Fruit fly (Drosophila melanogaster): Measurements from ENCODE around the gene NUCB1.
A peak's percentile ranks its signal among the peaks of the same experiment; 100 is the strongest.

Gene NUCB1

dm6 chr3L:17802107-17802506 lies at the start of gene NUCB1 (continued):
- peak; percentile 47 to 64 for TF ChIP-seq dpn (GFP tag; optimal IDR thresholded peaks at IDR 0.05)
- TF ChIP-seq kah (GFP tag; optimal IDR thresholded peaks at IDR 0.05): no peak
- no peak for TF ChIP-seq Trl (optimal IDR thresholded peaks at IDR 0.05)
- peak; percentile 36 for TF ChIP-seq Trl (GFP tag; optimal IDR thresholded peaks at IDR 0.05)
- peak; percentile 26; the same call in 1 of the 2 replicates for TF ChIP-seq unc-4 (GFP tag; IDR thresholded peaks at IDR 0.05; ENCODE audit: partially characterized antibody)
- no peak for TF ChIP-seq chm (GFP tag; IDR thresholded peaks at IDR 0.05)
- no peak for TF ChIP-seq Fer2 (tag; optimal IDR thresholded peaks at IDR 0.05)
- TF ChIP-seq CG12299 (tag; optimal IDR thresholded peaks at IDR 0.05): no peak
- TF ChIP-seq CG6854 (GFP tag; optimal IDR thresholded peaks at IDR 0.05): peak; percentile 11
- TF ChIP-seq chn (GFP tag; optimal IDR thresholded peaks at IDR 0.05): peak; percentile 3
- no peak for TF ChIP-seq CG15073 (GFP tag; optimal IDR thresholded peaks at IDR 0.05)
- TF ChIP-seq CG3281 (GFP tag; optimal IDR thresholded peaks at IDR 0.05): peak; percentile 39
- TF ChIP-seq sc (optimal IDR thresholded peaks at IDR 0.05): no peak
- no peak for TF ChIP-seq sc (GFP tag; optimal IDR thresholded peaks at IDR 0.05)
- TF ChIP-seq H2.0 (GFP tag; IDR thresholded peaks at IDR 0.05): no peak
- TF ChIP-seq CG2678 (tag; optimal IDR thresholded peaks at IDR 0.05): no peak
- peak; percentile 18 for TF ChIP-seq CG3163 (GFP tag; optimal IDR thresholded peaks at IDR 0.05)
- TF ChIP-seq CG7839 (tag; optimal IDR thresholded peaks at IDR 0.05): no peak
- TF ChIP-seq fd64A (GFP tag; optimal IDR thresholded peaks at IDR 0.05): no peak
- TF ChIP-seq salm (tag; optimal IDR thresholded peaks at IDR 0.05): no peak
- no peak for TF ChIP-seq fru (optimal IDR thresholded peaks at IDR 0.05)
- TF ChIP-seq Vsx1 (GFP tag; optimal IDR thresholded peaks at IDR 0.05): no peak
- no peak for TF ChIP-seq sim (GFP tag; IDR thresholded peaks at IDR 0.05)
- TF ChIP-seq sd (tag; optimal IDR thresholded peaks at IDR 0.05): no peak
- TF ChIP-seq CG9817 (tag; optimal IDR thresholded peaks at IDR 0.05): no peak
- TF ChIP-seq stc (GFP tag; IDR thresholded peaks at IDR 0.05): no peak
- no peak for TF ChIP-seq Ravus (GFP tag; IDR thresholded peaks at IDR 0.05)
- no peak for TF ChIP-seq CG12769 (tag; optimal IDR thresholded peaks at IDR 0.05)
- TF ChIP-seq phol (tag; optimal IDR thresholded peaks at IDR 0.05): peak; percentile 48
- no peak for TF ChIP-seq lab (GFP tag; optimal IDR thresholded peaks at IDR 0.05)
- TF ChIP-seq CG4360 (GFP tag; IDR thresholded peaks at IDR 0.05): no peak
- no peak for TF ChIP-seq az2 (GFP tag; optimal IDR thresholded peaks at IDR 0.05)
- no peak for TF ChIP-seq CG17802 (tag; optimal IDR thresholded peaks at IDR 0.05)
- no peak for TF ChIP-seq Hr39 (optimal IDR thresholded peaks at IDR 0.05)
- TF ChIP-seq Opbp (GFP tag; IDR thresholded peaks at IDR 0.05; ENCODE audit: partially characterized antibody): peak; percentile 48; the same call in 1 of the 3 replicates
- no peak for TF ChIP-seq cwo (GFP tag; optimal IDR thresholded peaks at IDR 0.05)
- TF ChIP-seq bab2 (GFP tag; optimal IDR thresholded peaks at IDR 0.05): peak; percentile 16
- peak; percentile 12 for TF ChIP-seq dmrt11E (tag; optimal IDR thresholded peaks at IDR 0.05)
- TF ChIP-seq Usf (GFP tag; optimal IDR thresholded peaks at IDR 0.05): no peak
- TF ChIP-seq CG7963 (GFP tag; IDR thresholded peaks at IDR 0.05; ENCODE audit: partially characterized antibody): no peak
- TF ChIP-seq TFAM (GFP tag; optimal IDR thresholded peaks at IDR 0.05): no peak
- TF ChIP-seq CG10431 (GFP tag; optimal IDR thresholded peaks at IDR 0.05): no peak
- TF ChIP-seq Aef1 (GFP tag; IDR thresholded peaks at IDR 0.05): no peak
- TF ChIP-seq CG18262 (tag; optimal IDR thresholded peaks at IDR 0.05): no peak
- TF ChIP-seq yki (optimal IDR thresholded peaks at IDR 0.05): no peak
- TF ChIP-seq HLH3B (GFP tag; IDR thresholded peaks at IDR 0.05): no peak
- no peak for TF ChIP-seq org-1 (GFP tag; optimal IDR thresholded peaks at IDR 0.05)
- peak; percentile 48 for TF ChIP-seq HHEX (GFP tag; optimal IDR thresholded peaks at IDR 0.05)
- TF ChIP-seq CG17612 (GFP tag; IDR thresholded peaks at IDR 0.05): no peak
- TF ChIP-seq CG3407 (GFP tag; optimal IDR thresholded peaks at IDR 0.05): no peak
- TF ChIP-seq CG9797 (GFP tag; optimal IDR thresholded peaks at IDR 0.05): peak; percentile 89
- TF ChIP-seq danr (GFP tag; IDR thresholded peaks at IDR 0.05): no peak
- peak; percentile 34 for TF ChIP-seq BtbVII (GFP tag; optimal IDR thresholded peaks at IDR 0.05)

Measured in whole organism, embryonic.